Worm (Caenorhabditis elegans) whole organism, young adult: Measurements from ENCODE around the gene C42C1.9.

ENCODE experiments used
- D2030.7 ChIP-seq: fragments of 200-800 bp; sonication (Bioruptor generic); IDR thresholded peaks from 2 replicates; pipeline ENCODE4 v1.3.6; 2022; ENCODE audit warnings: missing genetic modification reagents, missing genetic modification characterization, missing compliant biosample characterization
- F22D6.2 ChIP-seq: sonication (generic microtip); optimal IDR thresholded peaks from 2 replicates; lab custom pipeline; 2016; ENCODE audit warnings: mild to moderate bottlenecking, missing genetic modification characterization, missing compliant biosample characterization
- F33H1.4 ChIP-seq: fragments of 200-800 bp; sonication (Bioruptor generic); IDR thresholded peaks from 2 replicates; pipeline ENCODE4 v1.3.6; 2022; ENCODE audit warnings: missing genetic modification reagents, missing genetic modification characterization, missing compliant biosample characterization
- ZK185.1 ChIP-seq: sonication (generic microtip); optimal IDR thresholded peaks from 2 replicates; lab custom pipeline; 2016; ENCODE audit warnings: mild to moderate bottlenecking, missing genetic modification characterization, missing compliant biosample characterization; ENCODE audit not compliant: poor library complexity, severe bottlenecking
- aptf-3 ChIP-seq: fragments of 200-800 bp; sonication (Bioruptor generic); IDR thresholded peaks from 2 replicates; pipeline ENCODE4 v1.3.6; 2022; ENCODE audit warnings: missing genetic modification characterization, missing compliant biosample characterization
- athp-1 ChIP-seq: sonication (generic microtip); optimal IDR thresholded peaks from 2 replicates; lab custom pipeline; 2017; ENCODE audit warnings: mild to moderate bottlenecking, missing genetic modification characterization, missing compliant biosample characterization
- ceh-100 ChIP-seq: fragments of 200-800 bp; sonication (Bioruptor generic); IDR thresholded peaks from 2 replicates; pipeline ENCODE4 v1.3.6; 2022; ENCODE audit warnings: missing genetic modification reagents, missing genetic modification characterization, missing compliant biosample characterization
- ceh-91 ChIP-seq: fragments of 200-800 bp; sonication (Bioruptor generic); IDR thresholded peaks from 2 replicates; pipeline ENCODE4 v1.3.6; 2022; ENCODE audit warnings: missing genetic modification reagents, missing genetic modification characterization, missing compliant biosample characterization
- dox-1 ChIP-seq: fragments of 200-800 bp; sonication (Bioruptor generic); IDR thresholded peaks from 2 replicates; pipeline ENCODE4 v1.3.6; 2022; ENCODE audit warnings: missing genetic modification reagents, missing genetic modification characterization, missing compliant biosample characterization
- egl-44 ChIP-seq: fragments of 200-800 bp; sonication (Bioruptor generic); IDR thresholded peaks from 2 replicates; pipeline ENCODE4 v1.3.6; 2022; ENCODE audit warnings: missing genetic modification reagents, missing genetic modification characterization, missing compliant biosample characterization
- hlh-12 ChIP-seq: sonication (generic microtip); optimal IDR thresholded peaks from 2 replicates; lab custom pipeline; 2016; ENCODE audit warnings: missing genetic modification characterization, missing compliant biosample characterization
- let-607 ChIP-seq, 2 experiments: fragments of 200-800 bp in 1 of 2; sonication (Bioruptor generic) in 1 of 2; sonication (generic microtip) in 1 of 2; optimal IDR thresholded peaks; 2 replicates each; lab custom pipeline; 2016 to 2018; ENCODE audit warnings: mild to moderate bottlenecking in 2 of 2, missing compliant biosample characterization in 2 of 2, missing genetic modification characterization in 2 of 2, moderate library complexity in 2 of 2, missing genotype in 1 of 2
- lin-35 ChIP-seq, 3 experiments: fragments of 150-350 bp in 2 of 3; sonication (generic microtip) in 1 of 3; optimal IDR thresholded peaks; 2 replicates each; lab custom pipeline; 2014 to 2018; ENCODE audit warnings: missing biosample characterization in 3 of 3, missing genetic modification characterization in 3 of 3, missing genetic modification reagents in 3 of 3
- lin-54 ChIP-seq: fragments of 200-800 bp; sonication (Bioruptor generic); optimal IDR thresholded peaks from 2 replicates; lab custom pipeline; 2018; ENCODE audit warnings: mild to moderate bottlenecking, missing genetic modification characterization, missing compliant biosample characterization
- lsl-1 ChIP-seq: fragments of 200-800 bp; sonication (Bioruptor generic); optimal IDR thresholded peaks from 2 replicates; lab custom pipeline; 2018; ENCODE audit warnings: mild to moderate bottlenecking, missing genetic modification characterization, moderate library complexity, missing compliant biosample characterization
- madf-3 ChIP-seq: fragments of 200-800 bp; sonication (Bioruptor generic); IDR thresholded peaks from 2 replicates; pipeline ENCODE4 v1.3.6; 2022; ENCODE audit warnings: missing genetic modification reagents, missing genetic modification characterization, missing compliant biosample characterization
- madf-6 ChIP-seq: fragments of 200-800 bp; sonication (Bioruptor generic); IDR thresholded peaks from 2 replicates; pipeline ENCODE4 v1.3.6; 2022; ENCODE audit warnings: missing genetic modification reagents, missing genetic modification characterization, missing compliant biosample characterization
- madf-8 ChIP-seq: fragments of 200-800 bp; sonication (Bioruptor generic); conservative IDR thresholded peaks from 2 replicates; pipeline ENCODE4 v1.3.6; 2022; ENCODE audit warnings: missing genetic modification reagents, missing genetic modification characterization, missing compliant biosample characterization
- mel-28 ChIP-seq: sonication (generic microtip); optimal IDR thresholded peaks from 2 replicates; lab custom pipeline; 2016; ENCODE audit warnings: borderline replicate concordance, mild to moderate bottlenecking, missing genetic modification characterization, missing compliant biosample characterization
- nhr-80 ChIP-seq: sonication (generic microtip); optimal IDR thresholded peaks from 2 replicates; lab custom pipeline; 2016; ENCODE audit warnings: missing genetic modification characterization, missing compliant biosample characterization
- pbrm-1 ChIP-seq: fragments of 200-800 bp; sonication (Bioruptor generic); IDR thresholded peaks from 2 replicates; pipeline ENCODE4 v1.3.6; 2022; ENCODE audit warnings: missing genetic modification reagents, missing genetic modification characterization, missing compliant biosample characterization
- rec-8 ChIP-seq, 2 experiments: sonication (generic microtip); optimal IDR thresholded peaks; 2 replicates each; lab custom pipeline; 2016; ENCODE audit warnings: mild to moderate bottlenecking in 2 of 2, missing genetic modification characterization in 2 of 2, missing genetic modification reagents in 2 of 2, missing genotype in 2 of 2, missing biosample characterization in 1 of 2, missing compliant biosample characterization in 1 of 2, moderate library complexity in 1 of 2
- snpc-1.3 ChIP-seq: sonication (generic microtip); optimal IDR thresholded peaks from 2 replicates; lab custom pipeline; 2017; ENCODE audit warnings: missing genetic modification characterization, mild to moderate bottlenecking, missing compliant biosample characterization, antibody characterized with exemption, moderate library complexity, missing genotype, missing genetic modification reagents; ENCODE audit not compliant: insufficient read depth
- snpc-4 ChIP-seq, 5 experiments: fragments of 150-350 bp in 1 of 5; sonication (generic microtip) in 4 of 5; optimal IDR thresholded peaks; 2 replicates each; lab custom pipeline; 2014 to 2018; ENCODE audit warnings: missing genetic modification characterization in 5 of 5, missing biosample characterization in 3 of 5, antibody characterized with exemption in 2 of 5, mild to moderate bottlenecking in 2 of 5, missing compliant biosample characterization in 2 of 5, missing genotype in 2 of 5, moderate library complexity in 2 of 5, missing genetic modification reagents in 1 of 5
- tlf-1 ChIP-seq: fragments of 200-800 bp; sonication (Bioruptor generic); optimal IDR thresholded peaks from 2 replicates; lab custom pipeline; 2018; ENCODE audit warnings: mild to moderate bottlenecking, missing genetic modification characterization, missing compliant biosample characterization
- xnd-1 ChIP-seq: sonication (generic microtip); optimal IDR thresholded peaks from 2 replicates; lab custom pipeline; 2016; ENCODE audit warnings: missing genotype, missing genetic modification reagents, missing genetic modification characterization, missing compliant biosample characterization
- ztf-25 ChIP-seq: fragments of 200-800 bp; sonication (Bioruptor generic); IDR thresholded peaks from 2 replicates; pipeline ENCODE4 v1.3.6; 2022; ENCODE audit warnings: missing genetic modification reagents, missing genetic modification characterization, missing compliant biosample characterization
- ztf-28 ChIP-seq: fragments of 200-800 bp; sonication (Bioruptor generic); IDR thresholded peaks from 2 replicates; pipeline ENCODE4 v1.3.6; 2022; ENCODE audit warnings: missing genetic modification reagents, missing genetic modification characterization, missing compliant biosample characterization
- ztf-3 ChIP-seq: fragments of 200-800 bp; sonication (Bioruptor generic); optimal IDR thresholded peaks from 2 replicates; lab custom pipeline; 2018; ENCODE audit warnings: mild to moderate bottlenecking, missing genetic modification characterization, missing compliant biosample characterization
- ztf-6 ChIP-seq: fragments of 200-800 bp; sonication (Bioruptor generic); IDR thresholded peaks from 2 replicates; pipeline ENCODE4 v1.3.6; 2022; ENCODE audit warnings: missing genetic modification reagents, missing genetic modification characterization, missing compliant biosample characterization

The C42C1.9 gene

ce11 chrIV:12268272-12269045 is 20.8 kb upstream of the C42C1.9 start, which contains the start of the genes ppm-1.H and rpl-34 (continued):
- TF ChIP-seq madf-3: no peak
- TF ChIP-seq athp-1 (tag; lab: Kevin White, UChicago): no peak

ce11 chrIV:12270392-12270791 is 18.9 kb upstream of the C42C1.9 start, which contains the start of gene C42C1.3:
C42C1.3 (minus strand) TSS chrIV:12270492.
- TF ChIP-seq rec-8 (tag; optimal IDR thresholded peaks at IDR 0.05; lab: Kevin White, UChicago): no peak
- no peak for TF ChIP-seq nhr-80 (tag; lab: Kevin White, UChicago)
- no peak for TF ChIP-seq lin-54

- no peak for TF ChIP-seq ceh-91 (GFP tag; lab: Robert Waterston, UW)
- no peak for TF ChIP-seq aptf-3 (GFP tag; lab: Robert Waterston, UW)
- no peak for TF ChIP-seq pbrm-1 (GFP tag; lab: Robert Waterston, UW)
- TF ChIP-seq nhr-80 (tag; lab: Kevin White, UChicago): no peak
- no peak for TF ChIP-seq snpc-1.3 (tag; lab: Kevin White, UChicago)
Observed at ce11 chrIV:12274365-12274764, 14.9 kb upstream of the C42C1.9 start.

ce11 chrIV:12275892-12276291 is 13.4 kb upstream of the C42C1.9 start, which contains the start of gene vps-8:
vps-8 (minus strand) TSS chrIV:12275992.
- no peak for TF ChIP-seq mel-28 (tag; lab: Kevin White, UChicago)
- TF ChIP-seq tlf-1 (GFP tag; lab: Kevin White, UChicago): peak; percentile 1

ce11 chrIV:12278507-12278906 is 10.7 kb upstream of the C42C1.9 start, which contains the start of the genes tag-335 and vkmt-1:
tag-335 (minus strand) TSS chrIV:12278594.
vkmt-1 (plus strand) TSS chrIV:12278725.
- TF ChIP-seq ZK185.1 (no peak), snpc-4 (GFP tag; optimal IDR thresholded peaks at IDR 0.05; lab: Kevin White, UChicago) (no peak), snpc-4 (tag; optimal IDR thresholded peaks at IDR 0.05; lab: Kevin White, UChicago) (peak in 1 of 4 experiments; percentile 21), ztf-6 (no peak), rec-8 (tag; optimal IDR thresholded peaks at IDR 0.05; lab: Kevin White, UChicago) (no peak), egl-44 (GFP tag; lab: Robert Waterston, UW) (no peak), madf-6 (peak; percentile 68; the same call in 1 of the 2 replicates), lsl-1 (GFP tag; lab: Kevin White, UChicago) (peak; percentile 74), madf-8 (GFP tag; lab: Robert Waterston, UW) (peak; percentile 11; the same call in 1 of the 2 replicates), let-607 (tag; optimal IDR thresholded peaks at IDR 0.05; lab: Kevin White, UChicago) (peak in 1 of 2 experiments; percentile 16), F33H1.4 (GFP tag; lab: Robert Waterston, UW) (peak; percentile 77), F22D6.2 (no peak), ceh-100 (GFP tag; lab: Robert Waterston, UW) (no peak), hlh-12 (tag; lab: Kevin White, UChicago) (no peak), xnd-1 (tag; lab: Kevin White, UChicago) (peak; percentile 48), snpc-1.3 (tag; lab: Kevin White, UChicago) (peak; percentile 24), dox-1 (GFP tag; lab: Robert Waterston, UW) (0 out of 2 replicates have a peak, but pooled peaks have one; percentile 17), ztf-25 (no peak), ztf-3 (GFP tag; lab: Kevin White, UChicago) (no peak), ztf-28 (no peak), D2030.7 (GFP tag; lab: Robert Waterston, UW) (0 out of 2 replicates have a peak, but pooled peaks have one; percentile 36), lin-35 (GFP tag; optimal IDR thresholded peaks at IDR 0.05; lab: Kevin White, UChicago) (no peak)
